Fruit fly (Drosophila melanogaster): ENCODE results near the gene CG12224.

dm6 chr3R:11964000-11964399 is 17.9 kb downstream of the CG12224 start:
- TF ChIP-seq h (optimal IDR thresholded peaks at IDR 0.05): no peak
- no peak for TF ChIP-seq ttk (optimal IDR thresholded peaks at IDR 0.05)
- no peak for TF ChIP-seq Sin3A (optimal IDR thresholded peaks at IDR 0.05)
- no peak for TF ChIP-seq psq (optimal IDR thresholded peaks at IDR 0.05)

Data from Kc167 (cell line).